Worm (Caenorhabditis elegans) whole organism, mixed stage, embryonic: ENCODE results near the gene K08H2.4.

Experiments used
- ceh-83 ChIP-seq: fragments of 200-800 bp; sonication (Bioruptor generic); optimal IDR thresholded peaks from 2 replicates; lab custom pipeline; 2018; ENCODE audit warnings: mild to moderate bottlenecking, missing genetic modification characterization, missing compliant biosample characterization
- elt-1 ChIP-seq: sonication (generic microtip); optimal IDR thresholded peaks from 2 replicates; lab custom pipeline; 2017; ENCODE audit warnings: missing genetic modification characterization, mild to moderate bottlenecking, missing compliant biosample characterization, antibody characterized with exemption, moderate library complexity, borderline replicate concordance; ENCODE audit not compliant: insufficient read depth
- elt-3 ChIP-seq: fragments of 150-350 bp; optimal IDR thresholded peaks from 2 replicates; lab custom pipeline; 2014; ENCODE audit warnings: missing biosample characterization, missing genetic modification characterization
- lin-13 ChIP-seq: fragments of 150-350 bp; optimal IDR thresholded peaks from 2 replicates; lab custom pipeline; 2014; ENCODE audit warnings: missing biosample characterization, missing genetic modification characterization
- mep-1 ChIP-seq: fragments of 150-350 bp; optimal IDR thresholded peaks from 2 replicates; lab custom pipeline; 2017; ENCODE audit warnings: missing biosample characterization, missing genetic modification reagents, missing genetic modification characterization, inconsistent platforms
- mls-2 ChIP-seq: sonication (generic microtip); optimal IDR thresholded peaks from 2 replicates; lab custom pipeline; 2016; ENCODE audit warnings: mild to moderate bottlenecking, missing genetic modification characterization, moderate library complexity, missing compliant biosample characterization
- nhr-12 ChIP-seq: fragments of 150-350 bp; optimal IDR thresholded peaks from 2 replicates; lab custom pipeline; 2014; ENCODE audit warnings: missing biosample characterization, missing genetic modification characterization
- nhr-76 ChIP-seq: sonication (generic microtip); optimal IDR thresholded peaks from 2 replicates; lab custom pipeline; 2017; ENCODE audit warnings: missing biosample characterization, missing genetic modification characterization
- snpc-4 ChIP-seq: fragments of 150-350 bp; optimal IDR thresholded peaks from 2 replicates; lab custom pipeline; 2014; ENCODE audit warnings: missing biosample characterization, missing genetic modification characterization
- unc-62 ChIP-seq: fragments of 150-350 bp; optimal IDR thresholded peaks from 2 replicates; lab custom pipeline; 2014; ENCODE audit warnings: missing biosample characterization, missing genetic modification reagents, missing genetic modification characterization
- ztf-11 ChIP-seq: fragments of 150-350 bp; optimal IDR thresholded peaks from 2 replicates; lab custom pipeline; 2014; ENCODE audit warnings: missing biosample characterization, missing genetic modification characterization

DNA sequence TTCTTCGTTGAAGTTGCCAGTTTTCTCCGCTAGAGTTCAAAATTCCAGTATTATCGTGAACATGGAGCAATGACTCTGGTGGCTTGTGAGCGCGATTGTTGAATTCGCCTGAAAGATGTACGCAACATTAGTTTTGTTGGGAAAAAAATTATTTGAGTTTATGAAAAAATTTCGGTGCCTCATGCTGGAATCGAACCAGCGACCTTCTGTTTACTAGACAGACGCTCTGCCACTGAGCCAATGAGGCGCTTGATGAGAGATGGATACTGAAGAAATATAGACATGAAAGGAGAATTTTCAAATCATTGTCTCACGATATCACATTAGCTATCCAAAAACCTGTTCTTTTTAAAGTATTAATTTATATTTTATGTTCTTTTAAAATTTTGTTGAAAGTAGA lies 45.2 kb downstream of the K08H2.4 start:
- TF ChIP-seq ceh-83 (GFP tag; lab: Kevin White, UChicago) (no peak), unc-62 (no peak), mep-1 (tag; lab: Kevin White, UChicago) (no peak), lin-13 (tag; lab: Kevin White, UChicago) (no peak), snpc-4 (tag; lab: Kevin White, UChicago) (no peak), elt-1 (tag; lab: Kevin White, UChicago) (no peak), nhr-76 (tag; lab: Kevin White, UChicago) (no peak), ztf-11 (tag; lab: Kevin White, UChicago) (no peak), mls-2 (tag; lab: Kevin White, UChicago) (no peak), elt-3 (tag; lab: Kevin White, UChicago) (no peak), nhr-12 (tag; lab: Kevin White, UChicago) (no peak)
